Worm (Caenorhabditis elegans): Measurements from ENCODE around the gene fbxc-28.
A peak's percentile ranks its signal among the peaks of the same experiment; 100 is the strongest.

The fbxc-28 gene

DNA sequence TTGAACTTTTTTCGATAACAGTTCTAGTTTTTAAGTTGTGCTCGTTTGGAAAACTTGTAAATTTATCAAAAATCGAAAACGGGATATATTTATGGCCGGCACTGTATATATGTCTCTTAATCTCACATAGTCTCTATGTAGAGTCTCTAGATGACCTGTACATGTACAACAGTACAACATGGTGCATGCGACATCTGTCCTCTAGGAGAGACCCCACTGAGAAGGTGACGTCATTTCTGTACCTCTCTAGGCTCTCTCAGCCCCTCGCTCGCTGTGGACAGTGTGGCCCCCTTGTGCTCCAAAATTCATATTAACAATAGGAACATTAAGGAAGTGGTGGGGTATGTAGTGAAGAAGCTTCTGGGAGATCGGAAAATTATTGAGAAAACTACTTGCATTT is 13.6 kb downstream of the fbxc-28 start:
- TF ChIP-seq Y5F2A.4 (GFP tag; optimal IDR thresholded peaks at IDR 0.05) (no peak), aha-1 (tag) (peak; percentile 23), lin-38 (GFP tag; IDR thresholded peaks at IDR 0.05) (no peak), unc-62 (GFP tag; optimal IDR thresholded peaks at IDR 0.05 in 1 of 2) (peak in 1 of 2 experiments; percentile 28), unc-62 (tag; optimal IDR thresholded peaks at IDR 0.05) (no peak)

ce11 chrII:938549-938948 is 14.9 kb downstream of the fbxc-28 start, which contains the start of gene R07C3.3:
Gene R07C3.3 (plus strand): TSS chrII:938849.
- TF ChIP-seq mxl-2 (GFP tag; conservative IDR thresholded peaks at IDR 0.05) (no peak), ama-1 (optimal IDR thresholded peaks at IDR 0.05) (no peak), pqm-1 (tag; optimal IDR thresholded peaks at IDR 0.05) (no peak), nhr-41 (GFP tag; IDR thresholded peaks at IDR 0.05) (no peak), dpl-1 (GFP tag; optimal IDR thresholded peaks at IDR 0.05) (no peak), hif-1 (tag; optimal IDR thresholded peaks at IDR 0.05) (no peak), dmd-8 (GFP tag; IDR thresholded peaks at IDR 0.05) (no peak), R02D3.7 (tag; optimal IDR thresholded peaks at IDR 0.05) (no peak), unc-39 (tag; optimal IDR thresholded peaks at IDR 0.05) (no peak), ztf-7 (tag; optimal IDR thresholded peaks at IDR 0.05) (no peak), lsy-2 (tag; optimal IDR thresholded peaks at IDR 0.05) (no peak), mes-2 (tag; optimal IDR thresholded peaks at IDR 0.05; ENCODE audit: poor library complexity, severe bottlenecking) (no peak), spr-3 (GFP tag; optimal IDR thresholded peaks at IDR 0.05) (no peak), duxl-1 (tag; optimal IDR thresholded peaks at IDR 0.05; ENCODE audit: poor library complexity) (no peak), cey-2 (tag; optimal IDR thresholded peaks at IDR 0.05; ENCODE audit: borderline replicate concordance, insufficient read depth) (no peak), dmd-9 (GFP tag; IDR thresholded peaks at IDR 0.05) (no peak), mxl-3 (GFP tag; optimal IDR thresholded peaks at IDR 0.05) (no peak), mdt-29 (GFP tag; IDR thresholded peaks at IDR 0.05) (no peak)

ce11 chrII:940779-941178 is 17.2 kb downstream of the fbxc-28 start, which contains the start of gene fbxc-36:
Gene fbxc-36 (plus strand): TSS chrII:940983.
- TF ChIP-seq ceh-32 (tag; optimal IDR thresholded peaks at IDR 0.05; ENCODE audit: poor library complexity): no peak
- no peak for TF ChIP-seq spr-1 (tag; optimal IDR thresholded peaks at IDR 0.05)
- TF ChIP-seq pqm-1 (tag; optimal IDR thresholded peaks at IDR 0.05): no peak
- peak; percentile 53 for TF ChIP-seq nhr-28 (tag; optimal IDR thresholded peaks at IDR 0.05)
- no peak for TF ChIP-seq set-16 (GFP tag; IDR thresholded peaks at IDR 0.05)
- no peak for TF ChIP-seq cey-2 (tag; optimal IDR thresholded peaks at IDR 0.05; ENCODE audit: borderline replicate concordance, insufficient read depth)
- TF ChIP-seq ctbp-1 (GFP tag; IDR thresholded peaks at IDR 0.05): no peak
- no peak for TF ChIP-seq zfp-2 (tag; optimal IDR thresholded peaks at IDR 0.05)

- TF ChIP-seq hlh-11 (tag; optimal IDR thresholded peaks at IDR 0.05): peak; percentile 32
- peak; percentile 92 for TF ChIP-seq pqm-1 (tag; optimal IDR thresholded peaks at IDR 0.05)
- peak; percentile 70 for TF ChIP-seq nhr-28 (tag; optimal IDR thresholded peaks at IDR 0.05)
- TF ChIP-seq dmd-6 (GFP tag; IDR thresholded peaks at IDR 0.05): peak; percentile 81
- no peak for TF ChIP-seq egl-27 (tag; optimal IDR thresholded peaks at IDR 0.05)
- TF ChIP-seq nhr-77 (tag; optimal IDR thresholded peaks at IDR 0.05): peak; percentile 36
Measured at ce11 chrII:943773-944172, 20.2 kb downstream of the fbxc-28 start, which contains the start of gene clec-43. Gene clec-43 (plus strand): TSS chrII:944066.

DNA sequence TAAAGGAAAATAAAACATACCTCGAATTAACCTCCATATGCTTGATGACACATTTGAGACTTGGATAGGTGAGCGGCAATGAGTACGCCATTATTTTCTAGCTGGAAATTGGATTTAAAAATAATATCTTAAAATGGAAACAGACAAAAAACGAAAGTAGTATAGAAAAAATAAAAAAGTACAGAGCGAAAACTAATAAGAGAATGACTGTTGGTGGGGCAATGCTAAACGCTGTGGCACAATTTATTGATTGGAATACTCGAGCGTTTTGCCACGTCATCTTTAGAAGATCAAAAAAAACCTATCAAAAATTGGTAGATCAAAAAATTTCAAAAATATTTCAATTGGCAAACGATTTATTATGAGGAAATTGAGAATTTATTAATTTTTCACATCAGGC is 24.5 kb downstream of the fbxc-28 start, which contains the start of gene fbxc-32:
Gene fbxc-32 (minus strand): TSS at position 101 of the 400 bp plus-strand sequence.
- TF ChIP-seq hif-1 (tag; optimal IDR thresholded peaks at IDR 0.05): no peak
- TF ChIP-seq zip-11 (GFP tag; IDR thresholded peaks at IDR 0.05): no peak
- TF ChIP-seq mes-2 (tag; optimal IDR thresholded peaks at IDR 0.05; ENCODE audit: poor library complexity, severe bottlenecking): no peak
